Worm (Caenorhabditis elegans) whole organism, young adult: ENCODE data around the gene pitr-6.

ENCODE experiments used
- F37B4.10 ChIP-seq: fragments of 200-800 bp; sonication (Bioruptor generic); IDR thresholded peaks from 2 replicates; pipeline ENCODE4 v1.3.6; 2022; ENCODE audit warnings: missing genetic modification characterization, missing compliant biosample characterization
- T07F8.4 ChIP-seq: sonication (generic microtip); optimal IDR thresholded peaks from 2 replicates; lab custom pipeline; 2016; ENCODE audit warnings: mild to moderate bottlenecking, missing genetic modification characterization, moderate library complexity, missing compliant biosample characterization
- ama-1 ChIP-seq, 3 experiments: fragments of 150-350 bp in 1 of 3; sonication (generic microtip) in 2 of 3; optimal IDR thresholded peaks; 2 replicates each; lab custom pipeline; 2014 to 2018; ENCODE audit warnings: missing biosample characterization in 2 of 3, missing genetic modification characterization in 2 of 3, missing genetic modification reagents in 2 of 3
- attf-3 ChIP-seq: fragments of 200-800 bp; sonication (Bioruptor generic); conservative IDR thresholded peaks from 2 replicates; pipeline ENCODE4 v1.3.6; 2022; ENCODE audit warnings: missing genetic modification reagents, missing genetic modification characterization, missing compliant biosample characterization
- cebp-1 ChIP-seq, 2 experiments: fragments of 200-800 bp in 1 of 2; sonication (Bioruptor generic) in 1 of 2; sonication (generic microtip) in 1 of 2; IDR thresholded peaks in 1 of 2; optimal IDR thresholded peaks in 1 of 2; 2 replicates each; pipeline versions ENCODE4 v1.3.6 to Lab custom; 2017 to 2022; ENCODE audit warnings: missing compliant biosample characterization in 2 of 2, missing genetic modification characterization in 2 of 2, mild to moderate bottlenecking in 1 of 2, missing genetic modification reagents in 1 of 2, moderate library complexity in 1 of 2
- ceh-100 ChIP-seq: fragments of 200-800 bp; sonication (Bioruptor generic); IDR thresholded peaks from 2 replicates; pipeline ENCODE4 v1.3.6; 2022; ENCODE audit warnings: missing genetic modification reagents, missing genetic modification characterization, missing compliant biosample characterization
- ets-4 ChIP-seq: fragments of 200-800 bp; sonication (Bioruptor generic); optimal IDR thresholded peaks from 2 replicates; lab custom pipeline; 2018; ENCODE audit warnings: mild to moderate bottlenecking, missing genetic modification characterization, missing compliant biosample characterization
- lin-35 ChIP-seq, 3 experiments: fragments of 150-350 bp in 2 of 3; sonication (generic microtip) in 1 of 3; optimal IDR thresholded peaks; 2 replicates each; lab custom pipeline; 2014 to 2018; ENCODE audit warnings: missing biosample characterization in 3 of 3, missing genetic modification characterization in 3 of 3, missing genetic modification reagents in 3 of 3
- lsy-27 ChIP-seq: sonication (generic microtip); optimal IDR thresholded peaks from 2 replicates; lab custom pipeline; 2017; ENCODE audit warnings: missing genetic modification characterization, mild to moderate bottlenecking, missing compliant biosample characterization, antibody characterized with exemption, missing genotype, borderline replicate concordance; ENCODE audit not compliant: insufficient read depth
- nfya-1 ChIP-seq: sonication (generic microtip); optimal IDR thresholded peaks from 2 replicates; lab custom pipeline; 2017; ENCODE audit warnings: antibody characterized with exemption, missing compliant biosample characterization, missing genetic modification characterization, borderline replicate concordance; ENCODE audit not compliant: insufficient read depth
- sea-2 ChIP-seq: fragments of 200-800 bp; sonication (Bioruptor generic); IDR thresholded peaks from 2 replicates; pipeline ENCODE4 v1.3.6; 2022; ENCODE audit warnings: missing genetic modification characterization, missing compliant biosample characterization
- snpc-4 ChIP-seq, 5 experiments: fragments of 150-350 bp in 1 of 5; sonication (generic microtip) in 4 of 5; optimal IDR thresholded peaks; 2 replicates each; lab custom pipeline; 2014 to 2018; ENCODE audit warnings: missing genetic modification characterization in 5 of 5, missing biosample characterization in 3 of 5, antibody characterized with exemption in 2 of 5, mild to moderate bottlenecking in 2 of 5, missing compliant biosample characterization in 2 of 5, missing genotype in 2 of 5, moderate library complexity in 2 of 5, missing genetic modification reagents in 1 of 5
- unc-62 ChIP-seq: fragments of 150-350 bp; optimal IDR thresholded peaks from 2 replicates; lab custom pipeline; 2014; ENCODE audit warnings: missing biosample characterization, missing genetic modification reagents, missing genetic modification characterization
- ztf-26 ChIP-seq: sonication (generic microtip); optimal IDR thresholded peaks from 2 replicates; lab custom pipeline; 2017; ENCODE audit warnings: missing genetic modification characterization, missing compliant biosample characterization

DNA sequence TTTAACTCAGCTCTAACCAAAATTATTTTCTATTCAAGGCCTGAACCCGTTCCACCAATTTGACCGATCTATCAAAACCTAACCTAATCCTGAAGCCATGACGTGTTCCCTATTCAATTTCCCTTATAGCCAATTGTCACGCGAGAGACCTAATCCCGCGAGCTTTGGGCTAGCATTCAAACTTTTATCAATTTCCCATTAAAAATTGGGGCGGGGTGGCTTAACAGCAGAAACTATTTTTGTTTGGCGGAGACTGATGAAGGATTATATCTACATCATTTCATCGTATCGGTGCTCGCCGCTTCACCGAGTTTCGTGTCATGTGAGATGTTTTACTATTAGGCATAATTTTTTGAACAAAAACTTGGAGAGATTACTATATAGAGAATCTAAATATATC is 43.7 kb downstream of the pitr-6 start:
- no peak for TF ChIP-seq attf-3 (GFP tag; lab: Robert Waterston, UW)
- TF ChIP-seq ztf-26 (tag; lab: Kevin White, UChicago) = no peak
- no peak for TF ChIP-seq ama-1 (optimal IDR thresholded peaks at IDR 0.05; lab: Kevin White, UChicago)
- no peak for TF ChIP-seq ama-1 (GFP tag; optimal IDR thresholded peaks at IDR 0.05; lab: Kevin White, UChicago)
- TF ChIP-seq snpc-4 (GFP tag; optimal IDR thresholded peaks at IDR 0.05; lab: Kevin White, UChicago) = no peak
- no peak for TF ChIP-seq snpc-4 (tag; optimal IDR thresholded peaks at IDR 0.05; lab: Kevin White, UChicago)
- TF ChIP-seq cebp-1 (GFP tag; IDR thresholded peaks at IDR 0.05; lab: Robert Waterston, UW) = no peak
- no peak for TF ChIP-seq cebp-1 (tag; optimal IDR thresholded peaks at IDR 0.05; lab: Kevin White, UChicago)
- TF ChIP-seq sea-2 (GFP tag; lab: Robert Waterston, UW) = no peak
- no peak for TF ChIP-seq T07F8.4
- TF ChIP-seq lsy-27 (tag; lab: Kevin White, UChicago) = no peak
- TF ChIP-seq ceh-100 (GFP tag; lab: Robert Waterston, UW) = no peak
- no peak for TF ChIP-seq nfya-1 (tag; lab: Kevin White, UChicago)
- TF ChIP-seq lin-35 (GFP tag; optimal IDR thresholded peaks at IDR 0.05; lab: Kevin White, UChicago) = no peak
- TF ChIP-seq ets-4 (GFP tag; lab: Kevin White, UChicago) = no peak
- no peak for TF ChIP-seq unc-62 (GFP tag; lab: Kevin White, UChicago)
- no peak for TF ChIP-seq F37B4.10
